Worm (Caenorhabditis elegans) whole organism, young adult: ENCODE data around the gene Y32H12A.6.

Source experiments
- B0019.2 ChIP-seq: fragments of 200-800 bp; sonication (Bioruptor generic); conservative IDR thresholded peaks from 2 replicates; pipeline ENCODE4 v1.3.6; 2022; ENCODE audit warnings: missing genetic modification reagents, missing genetic modification characterization, missing compliant biosample characterization
- C17E4.6 ChIP-seq: fragments of 200-800 bp; sonication (Bioruptor generic); IDR thresholded peaks from 2 replicates; pipeline ENCODE4 v1.3.6; 2022; ENCODE audit warnings: missing genetic modification reagents, missing genetic modification characterization, missing compliant biosample characterization
- F10E7.11 ChIP-seq: sonication (generic microtip); optimal IDR thresholded peaks from 2 replicates; lab custom pipeline; 2017; ENCODE audit warnings: mild to moderate bottlenecking, missing genetic modification characterization, moderate library complexity, missing compliant biosample characterization
- F39B2.1 ChIP-seq: fragments of 200-800 bp; sonication (Bioruptor generic); IDR thresholded peaks from 2 replicates; pipeline ENCODE4 v1.3.6; 2022; ENCODE audit warnings: missing genetic modification reagents, missing genetic modification characterization, missing compliant biosample characterization
- F52B5.7 ChIP-seq: sonication (generic microtip); optimal IDR thresholded peaks from 2 replicates; lab custom pipeline; 2016; ENCODE audit warnings: mild to moderate bottlenecking, missing genetic modification characterization, missing compliant biosample characterization
- F55B11.4 ChIP-seq: sonication (generic microtip); optimal IDR thresholded peaks from 2 replicates; lab custom pipeline; 2016; ENCODE audit warnings: missing compliant biosample characterization, missing genetic modification characterization, borderline replicate concordance; ENCODE audit not compliant: insufficient read depth
- K12H6.12 ChIP-seq: fragments of 200-800 bp; sonication (Bioruptor generic); optimal IDR thresholded peaks from 2 replicates; lab custom pipeline; 2018; ENCODE audit warnings: mild to moderate bottlenecking, missing genetic modification characterization, missing compliant biosample characterization
- Y67H2A.10 ChIP-seq: fragments of 200-800 bp; sonication (Bioruptor generic); conservative IDR thresholded peaks from 2 replicates; pipeline ENCODE4 v1.3.6; 2022; ENCODE audit warnings: missing genetic modification reagents, missing genetic modification characterization, missing compliant biosample characterization
- Y79H2A.3 ChIP-seq: fragments of 200-800 bp; sonication (Bioruptor generic); conservative IDR thresholded peaks from 2 replicates; pipeline ENCODE4 v1.3.6; 2022; ENCODE audit warnings: missing genetic modification reagents, missing genetic modification characterization, missing compliant biosample characterization
- Y95B8A.8 ChIP-seq: fragments of 200-800 bp; sonication (Bioruptor generic); IDR thresholded peaks from 2 replicates; pipeline ENCODE4 v1.3.6; 2022; ENCODE audit warnings: missing genetic modification reagents, missing genetic modification characterization, missing compliant biosample characterization
- ZK185.1 ChIP-seq: sonication (generic microtip); optimal IDR thresholded peaks from 2 replicates; lab custom pipeline; 2016; ENCODE audit warnings: mild to moderate bottlenecking, missing genetic modification characterization, missing compliant biosample characterization; ENCODE audit not compliant: poor library complexity, severe bottlenecking
- akir-1 ChIP-seq: fragments of 200-800 bp; sonication (Bioruptor generic); optimal IDR thresholded peaks from 2 replicates; lab custom pipeline; 2018; ENCODE audit warnings: mild to moderate bottlenecking, missing genetic modification characterization, moderate library complexity, missing compliant biosample characterization
- ama-1 ChIP-seq, 3 experiments: fragments of 150-350 bp in 1 of 3; sonication (generic microtip) in 2 of 3; optimal IDR thresholded peaks; 2 replicates each; lab custom pipeline; 2014 to 2018; ENCODE audit warnings: missing biosample characterization in 2 of 3, missing genetic modification characterization in 2 of 3, missing genetic modification reagents in 2 of 3
- aptf-3 ChIP-seq: fragments of 200-800 bp; sonication (Bioruptor generic); IDR thresholded peaks from 2 replicates; pipeline ENCODE4 v1.3.6; 2022; ENCODE audit warnings: missing genetic modification characterization, missing compliant biosample characterization
- athp-1 ChIP-seq: sonication (generic microtip); optimal IDR thresholded peaks from 2 replicates; lab custom pipeline; 2017; ENCODE audit warnings: mild to moderate bottlenecking, missing genetic modification characterization, missing compliant biosample characterization
- attf-3 ChIP-seq: fragments of 200-800 bp; sonication (Bioruptor generic); conservative IDR thresholded peaks from 2 replicates; pipeline ENCODE4 v1.3.6; 2022; ENCODE audit warnings: missing genetic modification reagents, missing genetic modification characterization, missing compliant biosample characterization
- attf-5 ChIP-seq: fragments of 200-800 bp; sonication (Bioruptor generic); optimal IDR thresholded peaks from 2 replicates; lab custom pipeline; 2018; ENCODE audit warnings: mild to moderate bottlenecking, missing genetic modification characterization, missing compliant biosample characterization
- cebp-1 ChIP-seq, 2 experiments: fragments of 200-800 bp in 1 of 2; sonication (Bioruptor generic) in 1 of 2; sonication (generic microtip) in 1 of 2; IDR thresholded peaks in 1 of 2; optimal IDR thresholded peaks in 1 of 2; 2 replicates each; pipeline versions ENCODE4 v1.3.6 to Lab custom; 2017 to 2022; ENCODE audit warnings: missing compliant biosample characterization in 2 of 2, missing genetic modification characterization in 2 of 2, mild to moderate bottlenecking in 1 of 2, missing genetic modification reagents in 1 of 2, moderate library complexity in 1 of 2
- ceh-100 ChIP-seq: fragments of 200-800 bp; sonication (Bioruptor generic); IDR thresholded peaks from 2 replicates; pipeline ENCODE4 v1.3.6; 2022; ENCODE audit warnings: missing genetic modification reagents, missing genetic modification characterization, missing compliant biosample characterization
- ceh-27 ChIP-seq: fragments of 200-800 bp; sonication (Bioruptor generic); optimal IDR thresholded peaks from 2 replicates; lab custom pipeline; 2018; ENCODE audit warnings: mild to moderate bottlenecking, missing genetic modification characterization, moderate library complexity, missing compliant biosample characterization
- ceh-79 ChIP-seq: sonication (generic microtip); optimal IDR thresholded peaks from 2 replicates; lab custom pipeline; 2017; ENCODE audit warnings: mild to moderate bottlenecking, missing genetic modification characterization, missing compliant biosample characterization
- dpl-1 ChIP-seq: fragments of 150-350 bp; optimal IDR thresholded peaks from 2 replicates; lab custom pipeline; 2014; ENCODE audit warnings: missing biosample characterization, missing genetic modification reagents, missing genetic modification characterization
- efl-1 ChIP-seq: fragments of 150-350 bp; optimal IDR thresholded peaks from 2 replicates; lab custom pipeline; 2014; ENCODE audit warnings: missing biosample characterization, missing genetic modification reagents, missing genetic modification characterization
- egl-44 ChIP-seq: fragments of 200-800 bp; sonication (Bioruptor generic); IDR thresholded peaks from 2 replicates; pipeline ENCODE4 v1.3.6; 2022; ENCODE audit warnings: missing genetic modification reagents, missing genetic modification characterization, missing compliant biosample characterization
- egrh-3 ChIP-seq: fragments of 200-800 bp; sonication (Bioruptor generic); IDR thresholded peaks from 2 replicates; pipeline ENCODE4 v1.3.6; 2022; ENCODE audit warnings: missing genetic modification reagents, missing genetic modification characterization, missing compliant biosample characterization
- ekl-4 ChIP-seq: fragments of 200-800 bp; sonication (Bioruptor generic); IDR thresholded peaks from 2 replicates; pipeline ENCODE4 v1.3.6; 2022; ENCODE audit warnings: missing genetic modification reagents, missing genetic modification characterization, missing compliant biosample characterization
- hmg-1.2 ChIP-seq: fragments of 200-800 bp; sonication (Bioruptor generic); IDR thresholded peaks from 2 replicates; pipeline ENCODE4 v1.3.6; 2022; ENCODE audit warnings: missing genetic modification reagents, missing genetic modification characterization, missing compliant biosample characterization
- lag-1 ChIP-seq: fragments of 200-800 bp; sonication (Bioruptor generic); IDR thresholded peaks from 2 replicates; pipeline ENCODE4 v1.3.6; 2022; ENCODE audit warnings: missing genetic modification reagents, missing genetic modification characterization, missing compliant biosample characterization
- lin-26 ChIP-seq: fragments of 200-800 bp; sonication (Bioruptor generic); IDR thresholded peaks from 2 replicates; pipeline ENCODE4 v1.3.6; 2022; ENCODE audit warnings: missing genetic modification reagents, missing genetic modification characterization, missing compliant biosample characterization
- lin-35 ChIP-seq, 3 experiments: fragments of 150-350 bp in 2 of 3; sonication (generic microtip) in 1 of 3; optimal IDR thresholded peaks; 2 replicates each; lab custom pipeline; 2014 to 2018; ENCODE audit warnings: missing biosample characterization in 3 of 3, missing genetic modification characterization in 3 of 3, missing genetic modification reagents in 3 of 3
- lin-40 ChIP-seq: sonication (generic microtip); optimal IDR thresholded peaks from 2 replicates; lab custom pipeline; 2016; ENCODE audit warnings: missing genetic modification characterization, mild to moderate bottlenecking, missing compliant biosample characterization, missing genotype, missing genetic modification reagents
- lsl-1 ChIP-seq: fragments of 200-800 bp; sonication (Bioruptor generic); optimal IDR thresholded peaks from 2 replicates; lab custom pipeline; 2018; ENCODE audit warnings: mild to moderate bottlenecking, missing genetic modification characterization, moderate library complexity, missing compliant biosample characterization
- madf-3 ChIP-seq: fragments of 200-800 bp; sonication (Bioruptor generic); IDR thresholded peaks from 2 replicates; pipeline ENCODE4 v1.3.6; 2022; ENCODE audit warnings: missing genetic modification reagents, missing genetic modification characterization, missing compliant biosample characterization
- madf-8 ChIP-seq: fragments of 200-800 bp; sonication (Bioruptor generic); conservative IDR thresholded peaks from 2 replicates; pipeline ENCODE4 v1.3.6; 2022; ENCODE audit warnings: missing genetic modification reagents, missing genetic modification characterization, missing compliant biosample characterization
- mxl-1 ChIP-seq: sonication (generic microtip); optimal IDR thresholded peaks from 2 replicates; lab custom pipeline; 2016; ENCODE audit warnings: missing genetic modification characterization, missing compliant biosample characterization
- nhr-120 ChIP-seq: fragments of 200-800 bp; sonication (Bioruptor generic); IDR thresholded peaks from 2 replicates; pipeline ENCODE4 v1.3.6; 2022; ENCODE audit warnings: missing genetic modification characterization, missing compliant biosample characterization
- nhr-27 ChIP-seq: fragments of 200-800 bp; sonication (Bioruptor generic); optimal IDR thresholded peaks from 2 replicates; lab custom pipeline; 2018; ENCODE audit warnings: mild to moderate bottlenecking, missing genetic modification characterization, moderate library complexity, missing compliant biosample characterization
- nhr-80 ChIP-seq: sonication (generic microtip); optimal IDR thresholded peaks from 2 replicates; lab custom pipeline; 2016; ENCODE audit warnings: missing genetic modification characterization, missing compliant biosample characterization
- pbrm-1 ChIP-seq: fragments of 200-800 bp; sonication (Bioruptor generic); IDR thresholded peaks from 2 replicates; pipeline ENCODE4 v1.3.6; 2022; ENCODE audit warnings: missing genetic modification reagents, missing genetic modification characterization, missing compliant biosample characterization
- rcor-1 ChIP-seq: fragments of 200-800 bp; sonication (Bioruptor generic); IDR thresholded peaks from 2 replicates; pipeline ENCODE4 v1.3.6; 2022; ENCODE audit warnings: missing genetic modification reagents, missing genetic modification characterization, missing compliant biosample characterization
- sdz-38 ChIP-seq: sonication (generic microtip); optimal IDR thresholded peaks from 2 replicates; lab custom pipeline; 2016; ENCODE audit warnings: missing genotype, missing genetic modification characterization, missing compliant biosample characterization
- snpc-3.4 ChIP-seq: sonication (generic microtip); optimal IDR thresholded peaks from 2 replicates; lab custom pipeline; 2017; ENCODE audit warnings: missing genetic modification characterization, mild to moderate bottlenecking, missing compliant biosample characterization, antibody characterized with exemption, moderate library complexity, missing genotype, missing genetic modification reagents
- tbp1 ChIP-seq: fragments of 200-800 bp; sonication (Bioruptor generic); optimal IDR thresholded peaks from 2 replicates; lab custom pipeline; 2018; ENCODE audit warnings: mild to moderate bottlenecking, missing genetic modification characterization, missing compliant biosample characterization
- tlf-1 ChIP-seq: fragments of 200-800 bp; sonication (Bioruptor generic); optimal IDR thresholded peaks from 2 replicates; lab custom pipeline; 2018; ENCODE audit warnings: mild to moderate bottlenecking, missing genetic modification characterization, missing compliant biosample characterization
- unc-130 ChIP-seq: sonication (generic microtip); optimal IDR thresholded peaks from 2 replicates; lab custom pipeline; 2016; ENCODE audit warnings: missing genetic modification reagents, missing genetic modification characterization, missing compliant biosample characterization
- ztf-18 ChIP-seq: sonication (generic microtip); optimal IDR thresholded peaks from 2 replicates; lab custom pipeline; 2016; ENCODE audit warnings: missing genotype, mild to moderate bottlenecking, missing genetic modification characterization, missing compliant biosample characterization
- ztf-25 ChIP-seq: fragments of 200-800 bp; sonication (Bioruptor generic); IDR thresholded peaks from 2 replicates; pipeline ENCODE4 v1.3.6; 2022; ENCODE audit warnings: missing genetic modification reagents, missing genetic modification characterization, missing compliant biosample characterization
- ztf-26 ChIP-seq: sonication (generic microtip); optimal IDR thresholded peaks from 2 replicates; lab custom pipeline; 2017; ENCODE audit warnings: missing genetic modification characterization, missing compliant biosample characterization

Y32H12A.6 gene

DNA sequence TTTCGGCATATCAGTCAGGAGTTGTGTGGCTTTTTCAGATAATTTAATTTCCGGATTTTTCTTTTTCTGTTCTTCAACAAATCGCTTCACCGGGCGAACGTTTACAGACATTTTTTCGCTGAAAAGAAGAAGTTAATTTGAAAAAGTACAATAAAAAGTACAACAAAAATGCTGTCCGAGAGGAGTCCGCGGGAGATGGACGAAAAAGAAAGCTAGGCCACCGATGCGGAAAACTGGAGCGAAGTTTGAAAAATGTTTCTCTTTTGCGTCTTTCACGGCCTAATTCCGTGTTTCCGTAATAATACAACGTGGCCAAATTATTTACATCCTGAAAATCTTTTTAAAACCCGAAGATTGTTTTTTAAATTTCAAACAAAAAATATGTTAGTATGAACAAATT lies 32.7 kb downstream of the Y32H12A.6 start, which contains the start of gene thoc-5 (continued):
- TF ChIP-seq rcor-1 (GFP tag; lab: Robert Waterston, UW) = peak; percentile 69
- no peak for TF ChIP-seq ztf-26 (tag; lab: Kevin White, UChicago)
- TF ChIP-seq ceh-79 (tag; lab: Kevin White, UChicago) = no peak
- peak; percentile 87 for TF ChIP-seq ceh-27 (GFP tag; lab: Kevin White, UChicago)
- TF ChIP-seq ZK185.1 (tag; lab: Kevin White, UChicago) = peak; percentile 82
- no peak for TF ChIP-seq mxl-1 (tag; lab: Kevin White, UChicago)
- TF ChIP-seq Y95B8A.8 (GFP tag; lab: Robert Waterston, UW) = no peak
- no peak for TF ChIP-seq tbp1
- TF ChIP-seq lsl-1 = peak; percentile 49
- no peak for TF ChIP-seq madf-3 (GFP tag; lab: Robert Waterston, UW)
- no peak for TF ChIP-seq lin-26 (GFP tag; lab: Robert Waterston, UW)
- no peak for TF ChIP-seq F39B2.1 (GFP tag; lab: Robert Waterston, UW)
- TF ChIP-seq cebp-1 (GFP tag; IDR thresholded peaks at IDR 0.05; lab: Robert Waterston, UW) = no peak
- peak; percentile 54 for TF ChIP-seq cebp-1 (tag; optimal IDR thresholded peaks at IDR 0.05; lab: Kevin White, UChicago)
- no peak for TF ChIP-seq snpc-3.4 (tag; lab: Kevin White, UChicago)
- TF ChIP-seq ztf-25 (GFP tag; lab: Robert Waterston, UW) = no peak
- 0 out of 2 replicates have a peak, but pooled peaks have one; percentile 42 for TF ChIP-seq ceh-100 (GFP tag; lab: Robert Waterston, UW)
- TF ChIP-seq efl-1 = peak; percentile 70
- no peak for TF ChIP-seq F52B5.7
- TF ChIP-seq ekl-4 (GFP tag; lab: Robert Waterston, UW) = peak; percentile 47; the same call in 1 of the 2 replicates
- TF ChIP-seq Y79H2A.3 (GFP tag; lab: Robert Waterston, UW) = no peak
- TF ChIP-seq hmg-1.2 (GFP tag; lab: Robert Waterston, UW) = peak; percentile 26; the same call in 1 of the 2 replicates
- TF ChIP-seq ama-1 (optimal IDR thresholded peaks at IDR 0.05; lab: Kevin White, UChicago) = no peak
- TF ChIP-seq ama-1 (GFP tag; optimal IDR thresholded peaks at IDR 0.05; lab: Kevin White, UChicago) = no peak
- no peak for TF ChIP-seq egl-44 (GFP tag; lab: Robert Waterston, UW)
- TF ChIP-seq K12H6.12 = peak; percentile 63
- peak; percentile 35 for TF ChIP-seq athp-1 (tag; lab: Kevin White, UChicago)
- no peak for TF ChIP-seq sdz-38
- TF ChIP-seq lin-40 = peak; percentile 66
- peak in 2 of 3 experiments; percentile 20 to 93 for TF ChIP-seq lin-35 (GFP tag; optimal IDR thresholded peaks at IDR 0.05; lab: Kevin White, UChicago)
- peak; percentile 61; the same call in 1 of the 2 replicates for TF ChIP-seq pbrm-1 (GFP tag; lab: Robert Waterston, UW)
- TF ChIP-seq ztf-18 (tag; lab: Kevin White, UChicago) = no peak
- TF ChIP-seq attf-5 (GFP tag; lab: Kevin White, UChicago) = peak; percentile 6
- no peak for TF ChIP-seq nhr-120 (GFP tag; lab: Robert Waterston, UW)
- TF ChIP-seq F10E7.11 (tag; lab: Kevin White, UChicago) = peak; percentile 38
- no peak for TF ChIP-seq tlf-1 (GFP tag; lab: Kevin White, UChicago)
- peak; percentile 64; the same call in 1 of the 2 replicates for TF ChIP-seq attf-3 (GFP tag; lab: Robert Waterston, UW)
- TF ChIP-seq B0019.2 = no peak
- no peak for TF ChIP-seq C17E4.6
- TF ChIP-seq dpl-1 (GFP tag; lab: Kevin White, UChicago) = peak; percentile 83
- TF ChIP-seq unc-130 (GFP tag; lab: Kevin White, UChicago) = peak; percentile 89
- TF ChIP-seq Y67H2A.10 (GFP tag; lab: Robert Waterston, UW) = no peak
- no peak for TF ChIP-seq egrh-3
- TF ChIP-seq nhr-27 = no peak
- no peak for TF ChIP-seq akir-1 (GFP tag; lab: Kevin White, UChicago)
- TF ChIP-seq aptf-3 = no peak
- TF ChIP-seq nhr-80 (tag; lab: Kevin White, UChicago) = no peak
- TF ChIP-seq F55B11.4 = no peak
- peak; percentile 47 for TF ChIP-seq madf-8
- 0 out of 2 replicates have a peak, but pooled peaks have one; percentile 74 for TF ChIP-seq lag-1
